Fruit fly (Drosophila melanogaster): Measurements from ENCODE around the gene para.

DNA sequence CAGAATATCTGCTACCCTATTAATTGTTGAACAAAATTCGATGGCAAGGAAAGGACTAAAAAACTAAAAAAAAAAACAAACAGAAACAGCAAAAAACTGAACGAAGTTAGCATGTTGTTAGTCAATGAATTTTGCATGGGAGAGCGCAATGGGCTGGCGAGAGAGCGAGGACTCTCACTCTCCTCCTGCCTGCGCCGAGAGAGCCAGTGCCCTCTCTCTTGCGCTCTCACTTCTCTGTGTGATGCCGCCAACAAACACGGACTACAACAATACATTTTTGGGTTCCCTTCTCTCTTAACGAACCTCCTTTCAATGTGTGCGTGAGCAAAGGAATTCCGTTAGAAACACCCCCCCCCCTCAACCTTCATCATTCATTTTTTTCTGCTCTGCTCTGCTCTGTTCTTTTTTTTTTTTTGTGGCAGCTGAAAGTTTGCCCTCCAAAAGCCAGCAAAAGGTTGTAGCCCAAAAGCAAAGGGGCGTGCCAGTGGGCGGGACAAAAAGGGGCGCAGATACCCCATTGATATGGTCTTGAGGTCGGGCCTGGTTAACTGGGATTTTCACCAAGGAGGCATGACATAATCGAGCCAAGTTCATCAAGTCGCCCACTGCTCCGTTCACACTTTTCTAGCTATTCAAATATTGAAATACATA, 6.7 kb downstream of the para start:
- no peak for TF ChIP-seq acj6 (GFP tag; optimal IDR thresholded peaks at IDR 0.05)
- TF ChIP-seq CG7368 (GFP tag; optimal IDR thresholded peaks at IDR 0.05) = no peak
- TF ChIP-seq CG10631 (GFP tag; optimal IDR thresholded peaks at IDR 0.05) = no peak
- no peak for TF ChIP-seq Sox15 (GFP tag; optimal IDR thresholded peaks at IDR 0.05)
- no peak for TF ChIP-seq Hr39 (GFP tag; optimal IDR thresholded peaks at IDR 0.05)
- TF ChIP-seq CG3919 (GFP tag; optimal IDR thresholded peaks at IDR 0.05) = no peak
- TF ChIP-seq CG16779 (tag; optimal IDR thresholded peaks at IDR 0.05) = no peak
- TF ChIP-seq cyc (GFP tag; optimal IDR thresholded peaks at IDR 0.05) = no peak
- no peak for TF ChIP-seq Eip78C (GFP tag)
- no peak for TF ChIP-seq CG32006 (GFP tag; optimal IDR thresholded peaks at IDR 0.05)
- TF ChIP-seq Sox14 (GFP tag; optimal IDR thresholded peaks at IDR 0.05) = no peak
